Fruit fly (Drosophila melanogaster): Measurements from ENCODE around the gene Tim9a.

DNA sequence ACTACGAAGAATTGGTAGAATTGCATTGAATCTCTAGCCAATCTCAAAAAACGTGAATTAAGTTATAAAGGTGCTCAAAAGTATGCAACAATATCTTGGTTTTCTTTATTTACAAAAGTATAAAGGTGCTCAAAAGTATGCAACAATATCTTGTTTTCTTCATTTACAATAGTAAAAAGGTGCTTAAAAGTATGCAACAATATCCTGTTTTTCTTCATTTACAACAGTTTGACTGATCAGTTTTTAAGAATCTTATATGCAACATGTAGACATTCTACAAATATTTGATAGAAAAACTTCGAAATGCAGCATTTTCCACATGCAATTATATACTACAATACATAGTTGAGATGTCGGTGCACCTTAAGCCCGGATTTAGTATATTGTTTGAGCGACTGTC is 38.0 kb upstream of the Tim9a start:
- TF ChIP-seq CG7101 (tag; optimal IDR thresholded peaks at IDR 0.05), result no peak
- TF ChIP-seq CG12768 (GFP tag; optimal IDR thresholded peaks at IDR 0.05), result no peak
- no peak for TF ChIP-seq kay (GFP tag; ENCODE audit: borderline replicate concordance)
- no peak for TF ChIP-seq Clk (GFP tag; optimal IDR thresholded peaks at IDR 0.05)
- TF ChIP-seq CG14711 (tag; optimal IDR thresholded peaks at IDR 0.05), result no peak
- TF ChIP-seq bab1 (GFP tag; optimal IDR thresholded peaks at IDR 0.05), result no peak
- TF ChIP-seq Crg-1 (GFP tag; optimal IDR thresholded peaks at IDR 0.05), result no peak
- TF ChIP-seq toe (GFP tag; optimal IDR thresholded peaks at IDR 0.05), result no peak
- no peak for TF ChIP-seq CG7045 (GFP tag; optimal IDR thresholded peaks at IDR 0.05)
- TF ChIP-seq ovo (GFP tag; optimal IDR thresholded peaks at IDR 0.05), result no peak
- no peak for TF ChIP-seq pad (GFP tag; optimal IDR thresholded peaks at IDR 0.05)
